Fruit fly (Drosophila melanogaster): Measurements from ENCODE around the gene CG9921.

DNA sequence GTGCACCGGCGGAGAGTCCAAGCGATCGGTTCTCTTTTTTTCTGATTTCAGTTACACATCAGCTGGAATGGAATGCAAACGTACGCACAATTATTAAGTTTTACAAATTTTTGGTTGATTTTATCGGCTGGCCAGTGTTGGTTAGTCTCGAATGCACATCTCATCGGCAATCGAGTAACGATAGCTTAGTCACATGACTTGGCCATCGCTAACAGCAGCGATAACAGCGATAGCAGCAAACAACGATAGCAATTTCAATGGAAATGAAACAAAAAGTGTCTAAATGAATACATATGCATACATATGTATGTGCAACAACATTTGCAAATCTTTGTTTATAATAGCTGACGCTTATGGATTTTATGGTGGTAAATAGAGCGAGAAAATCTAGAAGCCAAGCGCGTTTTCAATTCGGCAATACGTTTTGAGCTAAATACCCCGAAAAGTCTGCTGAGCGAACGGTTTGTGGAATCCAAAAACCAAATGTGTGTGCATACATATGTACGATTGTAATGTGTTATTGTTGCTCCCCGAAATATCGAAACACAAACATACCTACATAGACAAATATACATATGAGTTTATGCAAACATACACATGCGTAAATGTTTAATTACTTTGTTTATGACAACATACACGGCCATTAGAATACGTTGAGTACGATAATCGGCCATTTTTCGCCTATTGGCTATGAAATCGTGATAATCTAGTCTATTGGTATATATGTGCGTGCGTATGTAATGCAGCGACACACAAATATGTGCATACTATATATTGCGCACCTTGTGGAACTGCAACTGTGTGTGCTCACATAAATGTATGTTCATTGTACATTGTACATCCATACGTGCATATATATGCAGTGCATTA, 36.7 kb downstream of the CG9921 start, which contains the start of gene CG3632:
- TF ChIP-seq CG10348 (GFP tag; IDR thresholded peaks at IDR 0.05) (no peak), D1 (tag; optimal IDR thresholded peaks at IDR 0.05) (no peak)
